Worm (Caenorhabditis elegans): ENCODE measurements around the gene chdh-1.

DNA sequence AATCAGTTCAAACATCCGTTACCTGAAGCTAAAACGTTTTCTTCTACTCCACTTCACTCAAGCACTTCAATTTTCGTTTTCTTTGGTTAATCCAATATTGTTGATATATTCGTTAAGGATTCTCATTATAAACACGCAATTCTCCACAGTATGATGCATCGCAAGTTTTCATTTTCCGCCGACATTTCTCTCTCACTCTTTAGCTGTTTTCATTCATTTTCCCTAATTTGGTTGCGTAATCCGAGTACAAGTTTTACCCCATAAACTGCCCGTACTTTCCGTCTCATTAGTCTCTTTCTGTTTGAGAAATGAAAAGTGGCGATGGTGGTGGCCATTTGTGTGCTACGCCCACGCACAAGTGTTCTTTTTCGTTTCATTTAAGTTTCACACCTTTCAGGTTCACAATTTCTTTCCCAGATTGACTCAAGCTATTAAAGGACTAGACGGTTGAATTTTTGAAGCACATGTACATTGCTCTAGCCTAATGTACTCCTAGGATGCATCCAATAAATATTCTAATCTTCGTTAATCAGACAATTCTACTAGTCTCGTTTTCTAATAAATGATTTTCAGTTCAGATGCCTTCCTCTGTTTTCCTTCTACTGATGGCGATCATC, 7.3 kb downstream of the chdh-1 start, which contains the start of gene C34C6.3:
- no peak for TF ChIP-seq him-1 (tag; optimal IDR thresholded peaks at IDR 0.05)
- no peak for TF ChIP-seq dao-5 (tag; optimal IDR thresholded peaks at IDR 0.05)
